Fruit fly (Drosophila melanogaster) whole organism, prepupa: ENCODE results near the gene CG7213.
A peak's percentile ranks its signal among the peaks of the same experiment; 100 is the strongest.

ENCODE experiments used
- CG10669 ChIP-seq: fragments of 200-800 bp; sonication (Bioruptor generic); optimal IDR thresholded peaks from 3 replicates; lab custom pipeline; 2018; ENCODE audit warnings: missing biosample characterization, mild to moderate bottlenecking, missing genetic modification characterization, moderate library complexity
- CG11294 ChIP-seq: fragments of 200-800 bp; sonication (Bioruptor generic); IDR thresholded peaks from 2 replicates; pipeline ENCODE4 v1.3.6; 2022; ENCODE audit warnings: missing biosample characterization, missing genetic modification characterization
- CG11762 ChIP-seq: fragments of 200-800 bp; sonication (Bioruptor generic); optimal IDR thresholded peaks from 3 replicates; lab custom pipeline; 2016; ENCODE audit warnings: missing biosample characterization, missing genetic modification characterization; ENCODE audit not compliant: insufficient read depth
- CG11902 ChIP-seq: fragments of 200-800 bp; sonication (Bioruptor generic); optimal IDR thresholded peaks from 3 replicates; lab custom pipeline; 2016; ENCODE audit warnings: missing biosample characterization, missing genetic modification characterization
- CG15336 ChIP-seq: fragments of 200-800 bp; sonication (Bioruptor generic); IDR thresholded peaks from 2 replicates; pipeline ENCODE4 v1.3.6; 2022; ENCODE audit warnings: missing biosample characterization, missing genetic modification characterization
- CG16779 ChIP-seq: fragments of 200-800 bp; sonication (Bioruptor generic); optimal IDR thresholded peaks from 3 replicates; lab custom pipeline; 2017; ENCODE audit warnings: missing biosample characterization, mild to moderate bottlenecking, missing genetic modification characterization
- CG3032 ChIP-seq: fragments of 200-800 bp; optimal IDR thresholded peaks from 2 replicates; lab custom pipeline; 2019; ENCODE audit warnings: missing biosample characterization, mild to moderate bottlenecking, missing genetic modification characterization, moderate library complexity
- CG31627 ChIP-seq: fragments of 200-800 bp; sonication (Bioruptor generic); optimal IDR thresholded peaks from 3 replicates; lab custom pipeline; 2016; ENCODE audit warnings: missing biosample characterization, missing genetic modification characterization
- CG32006 ChIP-seq: fragments of 200-800 bp; sonication (Bioruptor generic); optimal IDR thresholded peaks from 3 replicates; lab custom pipeline; 2017; ENCODE audit warnings: missing biosample characterization, mild to moderate bottlenecking, missing genetic modification characterization
- CG4318 ChIP-seq: fragments of 200-800 bp; sonication (Bioruptor generic); optimal IDR thresholded peaks from 3 replicates; lab custom pipeline; 2017; ENCODE audit warnings: missing biosample characterization, mild to moderate bottlenecking, missing genetic modification characterization
- CG6276 ChIP-seq: fragments of 200-800 bp; sonication (Bioruptor generic); optimal IDR thresholded peaks from 2 replicates; lab custom pipeline; 2017; ENCODE audit warnings: missing biosample characterization, mild to moderate bottlenecking, missing genetic modification characterization
- CG6792 ChIP-seq: fragments of 200-800 bp; sonication (Bioruptor generic); optimal IDR thresholded peaks from 3 replicates; lab custom pipeline; 2016; ENCODE audit warnings: missing biosample characterization, missing genetic modification characterization
- CG6808 ChIP-seq: fragments of 200-800 bp; sonication (Bioruptor generic); optimal IDR thresholded peaks from 3 replicates; lab custom pipeline; 2017; ENCODE audit warnings: missing biosample characterization, missing genetic modification characterization, mild to moderate bottlenecking, moderate library complexity, missing genetic modification reagents
- CG6854 ChIP-seq: fragments of 200-800 bp; sonication (Bioruptor generic); optimal IDR thresholded peaks from 2 replicates; lab custom pipeline; 2017; ENCODE audit warnings: missing biosample characterization, mild to moderate bottlenecking, missing genetic modification characterization
- CG8119 ChIP-seq: fragments of 200-800 bp; sonication (Bioruptor generic); IDR thresholded peaks from 3 replicates; pipeline ENCODE4 v1.3.6; 2022; ENCODE audit warnings: missing biosample characterization, missing genetic modification characterization
- CG8632 ChIP-seq: fragments of 200-800 bp; sonication (Bioruptor generic); optimal IDR thresholded peaks from 3 replicates; lab custom pipeline; 2016; ENCODE audit warnings: missing biosample characterization, missing genetic modification characterization
- CG9139 ChIP-seq: fragments of 200-800 bp; sonication (Bioruptor generic); optimal IDR thresholded peaks from 3 replicates; lab custom pipeline; 2017; ENCODE audit warnings: missing biosample characterization, mild to moderate bottlenecking, missing genetic modification characterization
- Eip75B ChIP-seq: fragments of 200-800 bp; sonication (Bioruptor generic); optimal IDR thresholded peaks from 3 replicates; lab custom pipeline; 2016; ENCODE audit warnings: missing biosample characterization, missing genetic modification characterization
- Eip78C ChIP-seq: fragments of 200-800 bp; sonication (Bioruptor generic); peaks from one replicate; lab custom pipeline; 2016; ENCODE audit warnings: missing biosample characterization, missing genetic modification characterization
- Ets21C ChIP-seq: fragments of 200-800 bp; sonication (Bioruptor generic); optimal IDR thresholded peaks from 3 replicates; lab custom pipeline; 2016; ENCODE audit warnings: missing biosample characterization, missing genetic modification characterization
- Ets96B ChIP-seq: fragments of 200-800 bp; optimal IDR thresholded peaks from 2 replicates; lab custom pipeline; 2019; ENCODE audit warnings: missing biosample characterization, mild to moderate bottlenecking, missing genetic modification characterization, moderate library complexity
- Gug ChIP-seq: fragments of 200-800 bp; sonication (Bioruptor generic); IDR thresholded peaks from 2 replicates; pipeline ENCODE4 v1.3.6; 2022; ENCODE audit warnings: missing biosample characterization, missing genetic modification characterization
- Hr38 ChIP-seq: sonication (Bioruptor generic); optimal IDR thresholded peaks from 2 replicates; lab custom pipeline; 2016; ENCODE audit warnings: missing biosample characterization, missing genetic modification characterization
- Hr4 ChIP-seq: fragments of 200-800 bp; sonication (Bioruptor generic); optimal IDR thresholded peaks from 3 replicates; lab custom pipeline; 2016; ENCODE audit warnings: missing biosample characterization, missing genetic modification characterization
- Met ChIP-seq: fragments of 200-800 bp; sonication (Bioruptor generic); optimal IDR thresholded peaks from 3 replicates; lab custom pipeline; 2016; ENCODE audit warnings: missing biosample characterization, missing genetic modification characterization
- OdsH ChIP-seq: fragments of 200-800 bp; sonication (Bioruptor generic); optimal IDR thresholded peaks from 3 replicates; lab custom pipeline; 2016; ENCODE audit warnings: missing biosample characterization, missing genetic modification characterization
- Smox ChIP-seq: fragments of 200-800 bp; sonication (Bioruptor generic); optimal IDR thresholded peaks from 3 replicates; lab custom pipeline; 2016; ENCODE audit warnings: missing biosample characterization, missing genetic modification characterization
- Sox102F ChIP-seq: fragments of 200-800 bp; sonication (Bioruptor generic); optimal IDR thresholded peaks from 2 replicates; lab custom pipeline; 2016; ENCODE audit warnings: missing biosample characterization, mild to moderate bottlenecking, missing genetic modification characterization
- Sox14 ChIP-seq: fragments of 200-800 bp; sonication (Bioruptor generic); optimal IDR thresholded peaks from 3 replicates; lab custom pipeline; 2016; ENCODE audit warnings: missing biosample characterization, missing genetic modification characterization
- acj6 ChIP-seq: fragments of 200-800 bp; sonication (Bioruptor generic); optimal IDR thresholded peaks from 3 replicates; lab custom pipeline; 2016; ENCODE audit warnings: missing biosample characterization, missing genetic modification characterization
- cyc ChIP-seq: fragments of 200-800 bp; sonication (Bioruptor generic); optimal IDR thresholded peaks from 3 replicates; lab custom pipeline; 2016; ENCODE audit warnings: missing biosample characterization, missing genetic modification characterization
- dsx ChIP-seq: fragments of 200-800 bp; optimal IDR thresholded peaks from 3 replicates; lab custom pipeline; 2019; ENCODE audit warnings: missing biosample characterization, mild to moderate bottlenecking, missing genetic modification characterization, moderate library complexity; ENCODE audit not compliant: poor library complexity, severe bottlenecking
- esn ChIP-seq: fragments of 200-800 bp; sonication (Bioruptor generic); optimal IDR thresholded peaks from 2 replicates; lab custom pipeline; 2016; ENCODE audit warnings: missing biosample characterization, mild to moderate bottlenecking, missing genetic modification characterization, moderate library complexity
- fd59A ChIP-seq: fragments of 200-800 bp; sonication (Bioruptor generic); optimal IDR thresholded peaks from 2 replicates; lab custom pipeline; 2017; ENCODE audit warnings: missing biosample characterization, mild to moderate bottlenecking, missing genetic modification characterization, missing genetic modification reagents
- fd85E ChIP-seq: fragments of 200-800 bp; sonication (Bioruptor generic); optimal IDR thresholded peaks from 3 replicates; lab custom pipeline; 2016; ENCODE audit warnings: missing biosample characterization, missing genetic modification characterization
- fkh ChIP-seq: fragments of 200-800 bp; sonication (Bioruptor generic); optimal IDR thresholded peaks from 3 replicates; lab custom pipeline; 2017; ENCODE audit warnings: missing biosample characterization, mild to moderate bottlenecking, missing genetic modification characterization, moderate library complexity
- net ChIP-seq: fragments of 200-800 bp; sonication (Bioruptor generic); optimal IDR thresholded peaks from 3 replicates; lab custom pipeline; 2016; ENCODE audit warnings: missing biosample characterization, missing genetic modification characterization
- salr ChIP-seq, 2 experiments: fragments of 200-800 bp; sonication (Bioruptor generic); optimal IDR thresholded peaks; 3 replicates each; lab custom pipeline; 2016 to 2018; ENCODE audit warnings: missing biosample characterization in 2 of 2, missing genetic modification characterization in 2 of 2, mild to moderate bottlenecking in 1 of 2
- spab ChIP-seq: fragments of 200-800 bp; sonication (Bioruptor generic); optimal IDR thresholded peaks from 2 replicates; lab custom pipeline; 2017; ENCODE audit warnings: missing biosample characterization, mild to moderate bottlenecking, missing genetic modification characterization, missing genetic modification reagents
- ss ChIP-seq, 2 experiments: fragments of 200-800 bp; sonication (Bioruptor generic); optimal IDR thresholded peaks; 2 replicates in 1 of 2; 3 replicates in 1 of 2; lab custom pipeline; 2017 to 2018; ENCODE audit warnings: mild to moderate bottlenecking in 2 of 2, missing biosample characterization in 2 of 2, missing genetic modification characterization in 2 of 2, moderate library complexity in 1 of 2

The CG7213 gene

DNA sequence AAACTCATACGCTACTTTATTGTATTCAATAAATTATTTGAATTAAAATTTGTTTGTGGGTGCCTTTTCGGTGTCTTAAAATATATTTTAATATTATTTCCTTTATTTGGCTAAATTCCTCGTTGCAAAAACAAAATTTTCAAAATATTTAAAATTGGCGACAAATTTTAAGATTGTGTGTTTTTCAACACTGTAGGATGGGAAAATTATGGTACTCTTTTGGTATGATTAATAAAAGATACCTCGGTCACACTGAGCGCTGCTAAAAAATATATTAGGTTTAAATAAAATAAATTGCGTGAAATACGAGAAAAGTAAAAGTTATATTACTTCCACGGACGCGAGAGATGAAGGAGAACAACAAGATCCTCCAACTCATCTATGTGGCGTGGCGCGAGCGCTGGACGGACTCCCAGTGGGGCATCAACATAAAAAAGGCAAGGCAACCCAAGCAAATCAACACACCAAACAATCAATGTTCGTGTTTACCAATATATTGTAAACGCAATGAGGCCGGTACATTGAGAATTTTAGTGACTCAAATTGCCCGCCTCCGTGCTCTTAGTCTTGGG lies 49.3 kb downstream of the CG7213 start, which contains the start of gene MED24:
Gene MED24, plus strand, starts transcription at position 229 of the 572 bp plus-strand sequence.
- TF ChIP-seq CG3032 (tag; lab: Kevin White, UChicago), result peak; percentile 0
- TF ChIP-seq esn (GFP tag; lab: Kevin White, UChicago), result peak; percentile 21
- TF ChIP-seq fd59A (GFP tag; lab: Kevin White, UChicago), result no peak

DNA sequence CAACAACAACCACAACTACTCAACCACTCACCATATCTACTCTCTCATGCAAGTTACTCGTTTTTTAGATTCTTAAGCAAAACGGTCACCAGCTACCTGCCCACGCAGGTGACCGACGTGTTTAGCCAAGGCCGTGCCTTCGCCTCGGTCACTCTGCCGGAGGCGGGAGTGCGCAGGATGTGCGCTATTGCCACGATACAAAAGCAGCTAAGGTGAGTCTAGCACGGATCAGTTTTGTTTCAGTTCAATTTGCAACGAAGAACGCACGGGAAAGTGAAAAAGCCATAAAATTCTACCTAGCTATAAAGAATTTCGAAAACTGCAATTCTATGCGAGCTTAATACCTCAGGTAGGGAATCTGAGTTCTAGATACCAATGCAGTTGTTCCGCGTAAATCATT lies 51.2 kb downstream of the CG7213 start:
- TF ChIP-seq net (GFP tag; lab: Kevin White, UChicago), result no peak
- no peak for TF ChIP-seq Hr4 (GFP tag; lab: Kevin White, UChicago)
- TF ChIP-seq CG31627 (GFP tag; lab: Kevin White, UChicago), result no peak
- TF ChIP-seq CG11902 (GFP tag; lab: Kevin White, UChicago), result no peak
- TF ChIP-seq fd59A (GFP tag; lab: Kevin White, UChicago), result no peak
- TF ChIP-seq Gug (GFP tag; lab: Robert Waterston, UW), result no peak
- no peak for TF ChIP-seq CG11762 (GFP tag; lab: Kevin White, UChicago)
- no peak for TF ChIP-seq CG15336
- no peak for TF ChIP-seq CG6808 (GFP tag; lab: Kevin White, UChicago)
- TF ChIP-seq Met (GFP tag; lab: Kevin White, UChicago), result no peak
- TF ChIP-seq Eip75B (GFP tag; lab: Kevin White, UChicago), result no peak
- no peak for TF ChIP-seq Smox (GFP tag; lab: Kevin White, UChicago)
- no peak for TF ChIP-seq OdsH (GFP tag; lab: Kevin White, UChicago)
- TF ChIP-seq CG10669 (GFP tag; lab: Kevin White, UChicago), result no peak
- TF ChIP-seq acj6 (GFP tag; lab: Kevin White, UChicago), result no peak
- TF ChIP-seq spab (GFP tag; lab: Kevin White, UChicago), result no peak
- no peak for TF ChIP-seq Sox102F
- TF ChIP-seq salr (GFP tag; optimal IDR thresholded peaks at IDR 0.05; lab: Kevin White, UChicago), result no peak
- no peak for TF ChIP-seq dsx (GFP tag; lab: Kevin White, UChicago)
- TF ChIP-seq, all 60 proteins: peak for 0

DNA sequence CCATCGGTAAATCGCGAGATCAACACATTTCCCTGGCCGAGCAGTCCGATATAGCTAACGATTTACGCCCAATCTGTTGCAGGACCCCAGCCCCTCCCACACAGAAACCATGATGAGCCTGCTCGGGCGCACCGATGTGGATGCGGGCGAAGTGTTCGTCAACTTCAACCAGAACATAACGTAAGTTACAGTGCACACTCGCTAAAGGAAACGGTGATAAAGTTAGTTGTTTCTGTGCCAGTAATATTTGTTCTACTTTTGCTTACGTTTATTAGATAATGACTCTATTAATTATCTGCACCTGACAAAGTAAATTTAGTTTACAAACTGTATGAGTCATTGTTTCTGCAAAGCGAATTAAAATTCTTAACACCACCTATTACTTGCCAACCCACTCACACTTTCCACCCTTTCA lies 53.0 kb downstream of the CG7213 start:
- TF ChIP-seq net (GFP tag; lab: Kevin White, UChicago) (no peak), CG6276 (GFP tag; lab: Kevin White, UChicago) (no peak), CG15336 (0 out of 2 replicates have a peak, but pooled peaks have one; percentile 16), Eip78C (GFP tag; lab: Kevin White, UChicago) (no peak), CG8632 (GFP tag; lab: Kevin White, UChicago) (no peak), CG4318 (no peak), CG6854 (GFP tag; lab: Kevin White, UChicago) (no peak)

DNA sequence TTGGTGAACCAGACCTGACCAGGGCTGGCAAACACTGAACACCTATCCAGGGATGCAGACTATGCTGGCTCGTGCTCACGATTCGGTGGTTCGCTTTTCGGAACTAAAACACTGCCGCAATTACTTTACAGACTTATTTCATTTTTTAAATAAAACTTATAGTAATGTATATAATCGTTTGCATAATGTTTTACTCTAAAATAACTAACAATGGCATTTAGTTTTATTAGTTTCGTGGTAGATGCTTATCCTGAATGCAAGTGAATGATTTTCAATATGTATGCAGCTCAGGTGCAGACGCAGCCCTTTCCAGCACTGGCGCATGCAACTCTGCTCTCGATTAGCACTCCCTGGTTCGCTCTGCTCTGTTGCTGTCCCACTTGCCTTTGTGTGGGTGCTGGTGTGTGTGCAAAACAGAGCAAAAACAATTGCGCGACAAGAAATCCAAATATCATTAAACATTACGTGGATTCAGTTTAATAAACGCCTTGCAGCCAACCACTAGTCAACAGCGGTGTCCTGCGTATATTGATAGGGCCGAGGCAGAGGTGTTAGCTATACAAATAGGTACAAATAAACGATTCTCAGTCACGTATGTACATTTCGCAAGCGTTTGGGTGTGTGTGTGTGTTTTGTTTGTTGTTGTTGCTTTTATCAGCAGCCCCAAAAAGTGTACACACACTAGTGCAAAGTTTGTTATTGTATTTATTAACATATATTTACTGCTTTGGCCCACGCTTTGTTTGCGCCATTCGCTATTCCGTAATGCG lies 53.6 kb downstream of the CG7213 start, which contains the start of the genes ERR and Atg18a:
Gene ERR, minus strand, starts transcription at position 45 of the 770 bp plus-strand sequence.
Gene Atg18a, plus strand, starts transcription at position 231 of the 770 bp plus-strand sequence.
- TF ChIP-seq spab (GFP tag; lab: Kevin White, UChicago) (no peak), Sox14 (GFP tag; lab: Kevin White, UChicago) (peak; percentile 93), ss (GFP tag; optimal IDR thresholded peaks at IDR 0.05; lab: Kevin White, UChicago) (peak in 1 of 2 experiments; percentile 67), fd85E (GFP tag; lab: Kevin White, UChicago) (peak; percentile 67), CG11294 (GFP tag; lab: Robert Waterston, UW) (peak; percentile 76; the same call in 1 of the 2 replicates), CG6808 (GFP tag; lab: Kevin White, UChicago) (peak; percentile 58), CG16779 (tag; lab: Kevin White, UChicago) (no peak), dsx (GFP tag; lab: Kevin White, UChicago) (peak; percentile 65), Smox (GFP tag; lab: Kevin White, UChicago) (no peak), Eip75B (GFP tag; lab: Kevin White, UChicago) (peak; percentile 86), CG32006 (GFP tag; lab: Kevin White, UChicago) (peak; percentile 89), fkh (peak; percentile 63), Hr38 (GFP tag; lab: Kevin White, UChicago) (peak; percentile 60), Ets96B (tag; lab: Kevin White, UChicago) (peak; percentile 75), CG11762 (GFP tag; lab: Kevin White, UChicago) (peak; percentile 61), esn (GFP tag; lab: Kevin White, UChicago) (peak; percentile 88), Eip78C (GFP tag; lab: Kevin White, UChicago) (peak; percentile 85), CG8119 (peak; percentile 75), Met (GFP tag; lab: Kevin White, UChicago) (peak; percentile 88), CG4318 (peak; percentile 85), CG6792 (GFP tag; lab: Kevin White, UChicago) (peak; percentile 80), Ets21C (GFP tag; lab: Kevin White, UChicago) (peak; percentile 87), cyc (GFP tag; lab: Kevin White, UChicago) (peak; percentile 91), CG9139 (GFP tag; lab: Kevin White, UChicago) (no peak), CG10669 (GFP tag; lab: Kevin White, UChicago) (no peak), CG3032 (tag; lab: Kevin White, UChicago) (peak; percentile 90)
